Worm (Caenorhabditis elegans) whole organism, mixed stage, embryonic: ENCODE results near the gene K08H2.4.

Experiments
- M03D4.4 ChIP-seq: sonication (generic microtip); optimal IDR thresholded peaks from 2 replicates; lab custom pipeline; 2017; ENCODE audit warnings: mild to moderate bottlenecking, missing genetic modification characterization, missing compliant biosample characterization
- bed-3 ChIP-seq: fragments of 200-800 bp; sonication (Bioruptor generic); optimal IDR thresholded peaks from 3 replicates; lab custom pipeline; 2018; ENCODE audit warnings: mild to moderate bottlenecking, missing genetic modification characterization, moderate library complexity, missing compliant biosample characterization
- blmp-1 ChIP-seq: fragments of 150-350 bp; optimal IDR thresholded peaks from 2 replicates; lab custom pipeline; 2014; ENCODE audit warnings: missing biosample characterization, missing genetic modification characterization
- ceh-39 ChIP-seq: fragments of 150-350 bp; optimal IDR thresholded peaks from 2 replicates; lab custom pipeline; 2014; ENCODE audit warnings: missing biosample characterization, missing genetic modification characterization
- ceh-43 ChIP-seq: fragments of 200-800 bp; sonication (Bioruptor generic); optimal IDR thresholded peaks from 2 replicates; lab custom pipeline; 2018; ENCODE audit warnings: mild to moderate bottlenecking, missing genetic modification characterization, moderate library complexity, missing compliant biosample characterization
- ceh-83 ChIP-seq: fragments of 200-800 bp; sonication (Bioruptor generic); optimal IDR thresholded peaks from 2 replicates; lab custom pipeline; 2018; ENCODE audit warnings: mild to moderate bottlenecking, missing genetic modification characterization, missing compliant biosample characterization
- ces-1 ChIP-seq: fragments of 150-350 bp; optimal IDR thresholded peaks from 2 replicates; lab custom pipeline; 2014; ENCODE audit warnings: missing biosample characterization, missing genetic modification reagents, missing genetic modification characterization
- cnd-1 ChIP-seq: fragments of 200-800 bp; sonication (Bioruptor generic); optimal IDR thresholded peaks from 2 replicates; lab custom pipeline; 2018; ENCODE audit warnings: mild to moderate bottlenecking, missing genetic modification characterization, missing compliant biosample characterization
- drap-1 ChIP-seq: fragments of 200-800 bp; sonication (Bioruptor generic); optimal IDR thresholded peaks from 3 replicates; lab custom pipeline; 2018; ENCODE audit warnings: mild to moderate bottlenecking, missing genetic modification characterization, missing compliant biosample characterization
- elt-1 ChIP-seq: sonication (generic microtip); optimal IDR thresholded peaks from 2 replicates; lab custom pipeline; 2017; ENCODE audit warnings: missing genetic modification characterization, mild to moderate bottlenecking, missing compliant biosample characterization, antibody characterized with exemption, moderate library complexity, borderline replicate concordance; ENCODE audit not compliant: insufficient read depth
- elt-3 ChIP-seq: fragments of 150-350 bp; optimal IDR thresholded peaks from 2 replicates; lab custom pipeline; 2014; ENCODE audit warnings: missing biosample characterization, missing genetic modification characterization
- flh-1 ChIP-seq: fragments of 200-800 bp; sonication (Bioruptor generic); optimal IDR thresholded peaks from 2 replicates; lab custom pipeline; 2018; ENCODE audit warnings: mild to moderate bottlenecking, missing genetic modification characterization, moderate library complexity, missing compliant biosample characterization
- hlh-1 ChIP-seq: fragments of 150-350 bp; optimal IDR thresholded peaks from 2 replicates; lab custom pipeline; 2014; ENCODE audit warnings: missing biosample characterization, missing genetic modification reagents, missing genetic modification characterization
- lin-13 ChIP-seq: fragments of 150-350 bp; optimal IDR thresholded peaks from 2 replicates; lab custom pipeline; 2014; ENCODE audit warnings: missing biosample characterization, missing genetic modification characterization
- lin-32 ChIP-seq: fragments of 200-800 bp; sonication (Bioruptor generic); optimal IDR thresholded peaks from 2 replicates; lab custom pipeline; 2018; ENCODE audit warnings: mild to moderate bottlenecking, missing genetic modification characterization, missing compliant biosample characterization
- lsy-2 ChIP-seq: fragments of 150-350 bp; optimal IDR thresholded peaks from 2 replicates; lab custom pipeline; 2014; ENCODE audit warnings: missing biosample characterization, missing genetic modification characterization
- mab-5 ChIP-seq: fragments of 150-350 bp; optimal IDR thresholded peaks from 2 replicates; lab custom pipeline; 2014; ENCODE audit warnings: missing biosample characterization, missing genetic modification characterization
- mep-1 ChIP-seq: fragments of 150-350 bp; optimal IDR thresholded peaks from 2 replicates; lab custom pipeline; 2017; ENCODE audit warnings: missing biosample characterization, missing genetic modification reagents, missing genetic modification characterization, inconsistent platforms
- mls-2 ChIP-seq: sonication (generic microtip); optimal IDR thresholded peaks from 2 replicates; lab custom pipeline; 2016; ENCODE audit warnings: mild to moderate bottlenecking, missing genetic modification characterization, moderate library complexity, missing compliant biosample characterization
- nhr-2 ChIP-seq: fragments of 150-350 bp; optimal IDR thresholded peaks from 2 replicates; lab custom pipeline; 2014; ENCODE audit warnings: missing biosample characterization, missing genetic modification characterization
- nhr-237 ChIP-seq: fragments of 150-350 bp; optimal IDR thresholded peaks from 2 replicates; lab custom pipeline; 2014; ENCODE audit warnings: missing biosample characterization, missing genetic modification characterization
- pha-4 ChIP-seq: fragments of 150-350 bp; optimal IDR thresholded peaks from 2 replicates; lab custom pipeline; 2018; ENCODE audit warnings: missing biosample characterization, missing genetic modification reagents, missing genetic modification characterization
- sem-2 ChIP-seq: fragments of 200-800 bp; sonication (Bioruptor generic); optimal IDR thresholded peaks from 2 replicates; lab custom pipeline; 2018; ENCODE audit warnings: mild to moderate bottlenecking, missing genetic modification characterization, missing compliant biosample characterization
- snpc-4 ChIP-seq: fragments of 150-350 bp; optimal IDR thresholded peaks from 2 replicates; lab custom pipeline; 2014; ENCODE audit warnings: missing biosample characterization, missing genetic modification characterization
- sptf-1 ChIP-seq: sonication (generic microtip); optimal IDR thresholded peaks from 2 replicates; lab custom pipeline; 2017; ENCODE audit warnings: mild to moderate bottlenecking, missing genetic modification characterization, moderate library complexity, missing compliant biosample characterization
- tbx-8 ChIP-seq: fragments of 200-800 bp; sonication (Bioruptor generic); optimal IDR thresholded peaks from 2 replicates; lab custom pipeline; 2018; ENCODE audit warnings: mild to moderate bottlenecking, missing genetic modification characterization, moderate library complexity, missing compliant biosample characterization
- unc-120 ChIP-seq: sonication (generic microtip); optimal IDR thresholded peaks from 2 replicates; lab custom pipeline; 2017; ENCODE audit warnings: missing genetic modification characterization, missing compliant biosample characterization; ENCODE audit not compliant: poor library complexity, severe bottlenecking
- unc-39 ChIP-seq: fragments of 150-350 bp; optimal IDR thresholded peaks from 2 replicates; lab custom pipeline; 2014; ENCODE audit warnings: missing biosample characterization, missing genetic modification characterization
- unc-62 ChIP-seq: fragments of 150-350 bp; optimal IDR thresholded peaks from 2 replicates; lab custom pipeline; 2014; ENCODE audit warnings: missing biosample characterization, missing genetic modification reagents, missing genetic modification characterization
- zip-8 ChIP-seq: fragments of 150-350 bp; optimal IDR thresholded peaks from 2 replicates; lab custom pipeline; 2014; ENCODE audit warnings: missing biosample characterization, missing genetic modification characterization
- ztf-11 ChIP-seq: fragments of 150-350 bp; optimal IDR thresholded peaks from 2 replicates; lab custom pipeline; 2014; ENCODE audit warnings: missing biosample characterization, missing genetic modification characterization

K08H2.4 gene

DNA sequence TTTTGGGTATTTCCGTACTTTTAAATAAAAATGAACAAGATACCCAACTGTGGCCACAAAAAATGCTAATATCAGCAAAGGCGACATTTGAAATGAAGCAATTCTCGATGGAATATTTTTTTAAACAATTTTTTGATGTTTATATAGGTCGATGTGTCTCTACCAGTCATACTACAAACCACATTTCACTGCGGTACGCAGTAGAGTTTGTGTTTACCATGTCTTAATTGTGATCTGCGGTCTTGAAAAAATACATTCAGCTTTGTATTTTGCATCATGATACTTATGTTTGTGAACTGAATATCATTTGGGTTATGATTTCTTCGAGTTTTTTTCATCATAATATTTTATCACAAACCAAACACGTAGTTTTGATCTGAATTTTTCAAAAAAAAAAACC, 45.8 kb downstream of the K08H2.4 start, which contains the start of gene cyp-14A4:
Gene cyp-14A4 (minus strand): TSS at position 107 of the 400 bp plus-strand sequence.
- TF ChIP-seq mep-1 (tag; lab: Kevin White, UChicago) (no peak), lin-13 (tag; lab: Kevin White, UChicago) (no peak), unc-120 (tag; lab: Kevin White, UChicago) (no peak), snpc-4 (tag; lab: Kevin White, UChicago) (no peak), ztf-11 (no peak), unc-62 (GFP tag; lab: Kevin White, UChicago) (no peak), elt-1 (tag; lab: Kevin White, UChicago) (no peak), pha-4 (tag; lab: Kevin White, UChicago) (no peak), M03D4.4 (tag; lab: Kevin White, UChicago) (no peak), sem-2 (GFP tag; lab: Kevin White, UChicago) (no peak), mls-2 (no peak), mab-5 (tag; lab: Kevin White, UChicago) (no peak), zip-8 (tag; lab: Kevin White, UChicago) (no peak), ceh-39 (tag; lab: Kevin White, UChicago) (no peak)
- TF ChIP-seq, all 35 proteins: peak for 0

DNA sequence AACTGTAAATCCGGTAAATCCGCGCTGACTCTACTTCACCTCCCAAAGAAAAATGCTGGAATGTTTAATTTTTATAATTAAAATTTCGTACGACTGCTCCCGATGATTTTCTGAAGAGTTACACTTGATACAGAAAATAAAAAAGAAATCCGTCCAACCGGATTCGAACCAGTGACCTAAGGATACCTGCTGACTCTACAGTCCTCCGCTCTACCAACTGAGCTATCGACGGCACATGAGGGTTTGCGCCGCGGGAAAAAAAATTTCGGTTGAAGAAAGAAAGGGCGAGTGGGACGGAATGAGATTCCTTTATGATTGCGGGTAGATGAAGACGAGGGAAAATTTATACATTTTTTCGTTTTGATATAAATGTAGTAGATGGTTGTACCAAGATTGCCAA, 46.3 kb downstream of the K08H2.4 start:
- no peak for TF ChIP-seq mep-1 (tag; lab: Kevin White, UChicago)
- no peak for TF ChIP-seq sem-2 (GFP tag; lab: Kevin White, UChicago)
- no peak for TF ChIP-seq cnd-1 (tag; lab: Kevin White, UChicago)
- no peak for TF ChIP-seq bed-3 (GFP tag; lab: Kevin White, UChicago)
- TF ChIP-seq unc-39 (tag; lab: Kevin White, UChicago), result no peak
- TF ChIP-seq nhr-237, result no peak
- TF ChIP-seq sptf-1 (tag; lab: Kevin White, UChicago), result no peak
- no peak for TF ChIP-seq flh-1
- no peak for TF ChIP-seq ceh-83 (GFP tag; lab: Kevin White, UChicago)
- TF ChIP-seq hlh-1 (tag; lab: Kevin White, UChicago), result no peak
- no peak for TF ChIP-seq snpc-4 (tag; lab: Kevin White, UChicago)
- TF ChIP-seq ceh-43, result no peak
- TF ChIP-seq drap-1, result no peak
- TF ChIP-seq ces-1, result no peak
- no peak for TF ChIP-seq M03D4.4 (tag; lab: Kevin White, UChicago)
- no peak for TF ChIP-seq lsy-2 (tag; lab: Kevin White, UChicago)
- no peak for TF ChIP-seq nhr-2 (tag; lab: Kevin White, UChicago)
- no peak for TF ChIP-seq ztf-11
- TF ChIP-seq blmp-1, result no peak
- TF ChIP-seq unc-120 (tag; lab: Kevin White, UChicago), result no peak

ce11 chrX:13286533-13286932, 48.2 kb downstream of the K08H2.4 start, which contains the start of gene R04D3.2:
R04D3.2 (minus strand) TSS chrX:13286633.
- TF ChIP-seq lin-13 (tag; lab: Kevin White, UChicago) (no peak), sem-2 (GFP tag; lab: Kevin White, UChicago) (no peak), tbx-8 (no peak), lin-32 (GFP tag; lab: Kevin White, UChicago) (no peak), nhr-2 (tag; lab: Kevin White, UChicago) (no peak)

DNA sequence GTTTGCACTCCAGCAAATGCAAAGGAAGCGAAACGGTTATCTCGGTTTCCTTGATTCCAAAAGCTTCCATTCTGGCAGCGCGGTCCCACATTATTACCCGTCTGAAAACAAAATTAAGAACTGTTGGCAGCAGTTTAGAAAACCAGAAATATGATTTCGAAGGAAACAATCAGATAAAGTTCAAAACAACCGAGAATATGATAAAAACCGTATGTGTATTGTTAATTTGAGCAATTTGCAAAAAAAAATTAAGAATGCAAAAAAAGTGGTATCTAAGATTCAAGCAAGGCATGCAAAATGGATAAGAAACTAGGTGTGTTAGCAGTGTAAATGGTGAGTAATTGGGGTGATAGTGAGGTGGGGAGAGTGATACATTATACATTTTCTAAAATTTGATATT, 50.4 kb downstream of the K08H2.4 start, which contains the start of gene R04D3.4:
Gene R04D3.4 (minus strand): TSS at position 101 of the 400 bp plus-strand sequence.
- no peak for TF ChIP-seq zip-8 (tag; lab: Kevin White, UChicago)
- no peak for TF ChIP-seq elt-3 (tag; lab: Kevin White, UChicago)
